Worm (Caenorhabditis elegans): Measurements from ENCODE around the gene W05E10.2.

Gene W05E10.2

ce11 chrV:11641298-11641787 is 45.6 kb upstream of the W05E10.2 start (continued):
- no peak for TF ChIP-seq nhr-90 (tag; optimal IDR thresholded peaks at IDR 0.05; ENCODE audit: poor library complexity)
- TF ChIP-seq lsy-2 (tag; optimal IDR thresholded peaks at IDR 0.05): peak; percentile 57 to 74
- no peak for TF ChIP-seq C04F5.9 (tag; optimal IDR thresholded peaks at IDR 0.05)
- peak; percentile 37 for TF ChIP-seq rnt-1 (tag; optimal IDR thresholded peaks at IDR 0.05)
- TF ChIP-seq lir-3 (tag; optimal IDR thresholded peaks at IDR 0.05; ENCODE audit: poor library complexity): peak; percentile 19
- peak; percentile 64 for TF ChIP-seq dsc-1 (tag; optimal IDR thresholded peaks at IDR 0.05)
- no peak for TF ChIP-seq C34B4.2 (tag; optimal IDR thresholded peaks at IDR 0.05)
- TF ChIP-seq ceh-8 (GFP tag; optimal IDR thresholded peaks at IDR 0.05): no peak
- TF ChIP-seq sup-37 (GFP tag; optimal IDR thresholded peaks at IDR 0.05): no peak
- TF ChIP-seq dpl-1 (GFP tag; optimal IDR thresholded peaks at IDR 0.05): peak in 1 of 3 experiments; percentile 35
- TF ChIP-seq nhr-12 (tag; optimal IDR thresholded peaks at IDR 0.05): no peak
- no peak for TF ChIP-seq grh-1 (GFP tag; IDR thresholded peaks at IDR 0.05)
- peak; percentile 33 for TF ChIP-seq irx-1 (tag; optimal IDR thresholded peaks at IDR 0.05)
- peak; percentile 26 for TF ChIP-seq xbp-1 (tag; optimal IDR thresholded peaks at IDR 0.05)
- no peak for TF ChIP-seq mep-1 (tag; optimal IDR thresholded peaks at IDR 0.05)
- TF ChIP-seq aha-1 (tag; optimal IDR thresholded peaks at IDR 0.05): no peak
- no peak for TF ChIP-seq skn-1 (tag; optimal IDR thresholded peaks at IDR 0.05)
- peak; percentile 39 to 41 for TF ChIP-seq efl-1 (optimal IDR thresholded peaks at IDR 0.05)
- TF ChIP-seq efl-1 (GFP tag; optimal IDR thresholded peaks at IDR 0.05 in 1 of 2): peak in 1 of 2 experiments; percentile 17
- TF ChIP-seq fkh-4 (tag; optimal IDR thresholded peaks at IDR 0.05; ENCODE audit: borderline replicate concordance): no peak
- TF ChIP-seq Y116A8C.19 (tag; optimal IDR thresholded peaks at IDR 0.05; ENCODE audit: borderline replicate concordance): no peak
- TF ChIP-seq nhr-71 (tag; optimal IDR thresholded peaks at IDR 0.05): peak; percentile 72
- peak; percentile 30; the same call in 1 of the 2 replicates for TF ChIP-seq isw-1 (GFP tag; IDR thresholded peaks at IDR 0.05)
- TF ChIP-seq nhr-47 (tag; optimal IDR thresholded peaks at IDR 0.05): peak; percentile 71
- no peak for TF ChIP-seq unc-130 (tag; optimal IDR thresholded peaks at IDR 0.05)
- peak; percentile 58 for TF ChIP-seq ceh-63 (GFP tag; optimal IDR thresholded peaks at IDR 0.05)
- TF ChIP-seq nhr-85 (tag): no peak
- TF ChIP-seq ama-1 (optimal IDR thresholded peaks at IDR 0.05): no peak
- peak; percentile 94 for TF ChIP-seq fkh-10 (GFP tag; optimal IDR thresholded peaks at IDR 0.05)
- no peak for TF ChIP-seq pag-3 (tag; optimal IDR thresholded peaks at IDR 0.05; ENCODE audit: borderline replicate concordance, insufficient read depth)
- peak in 1 of 2 experiments; percentile 44 for TF ChIP-seq ztf-11 (tag; optimal IDR thresholded peaks at IDR 0.05)

- TF ChIP-seq F16B12.6 (tag; optimal IDR thresholded peaks at IDR 0.05) (no peak), ama-1 (optimal IDR thresholded peaks at IDR 0.05) (no peak), xbp-1 (tag; optimal IDR thresholded peaks at IDR 0.05) (peak; percentile 67), unc-30 (tag; optimal IDR thresholded peaks at IDR 0.05) (no peak), ces-1 (GFP tag; optimal IDR thresholded peaks at IDR 0.05) (no peak), C16A3.4 (tag; optimal IDR thresholded peaks at IDR 0.05) (peak; percentile 72), hpl-2 (GFP tag; optimal IDR thresholded peaks at IDR 0.05) (no peak), ceh-90 (tag; optimal IDR thresholded peaks at IDR 0.05) (peak; percentile 69), snu-23 (GFP tag; optimal IDR thresholded peaks at IDR 0.05) (peak; percentile 66), mep-1 (tag; optimal IDR thresholded peaks at IDR 0.05) (peak; percentile 77), ceh-63 (GFP tag; optimal IDR thresholded peaks at IDR 0.05) (no peak), nhr-28 (tag; optimal IDR thresholded peaks at IDR 0.05) (no peak), sox-4 (tag; optimal IDR thresholded peaks at IDR 0.05) (no peak), nhr-19 (GFP tag; conservative IDR thresholded peaks at IDR 0.05) (peak; percentile 21), lir-3 (tag; optimal IDR thresholded peaks at IDR 0.05; ENCODE audit: poor library complexity) (peak; percentile 80), nhr-90 (tag; optimal IDR thresholded peaks at IDR 0.05; ENCODE audit: poor library complexity) (peak; percentile 49), lin-15B (tag; optimal IDR thresholded peaks at IDR 0.05) (peak; percentile 81), pag-3 (tag; optimal IDR thresholded peaks at IDR 0.05; ENCODE audit: borderline replicate concordance, insufficient read depth) (peak; percentile 19), skn-1 (tag; optimal IDR thresholded peaks at IDR 0.05) (peak; percentile 71), alr-1 (tag; optimal IDR thresholded peaks at IDR 0.05; ENCODE audit: borderline replicate concordance) (no peak), dpl-1 (GFP tag; optimal IDR thresholded peaks at IDR 0.05) (peak; percentile 72 to 87 (median 79)), zip-4 (GFP tag; optimal IDR thresholded peaks at IDR 0.05) (no peak), irx-1 (tag; optimal IDR thresholded peaks at IDR 0.05) (peak; percentile 52), aly-2 (tag; optimal IDR thresholded peaks at IDR 0.05) (no peak), lin-14 (GFP tag; optimal IDR thresholded peaks at IDR 0.05) (peak; percentile 79), vab-15 (tag; optimal IDR thresholded peaks at IDR 0.05) (no peak), fkh-4 (tag; optimal IDR thresholded peaks at IDR 0.05; ENCODE audit: borderline replicate concordance) (peak; percentile 24), elt-3 (tag; optimal IDR thresholded peaks at IDR 0.05) (peak in 1 of 6 experiments; percentile 4), lin-13 (GFP tag; optimal IDR thresholded peaks at IDR 0.05) (peak; percentile 2), efl-3 (GFP tag; optimal IDR thresholded peaks at IDR 0.05) (no peak), dsc-1 (tag; optimal IDR thresholded peaks at IDR 0.05) (peak; percentile 40)
Observed at ce11 chrV:11644166-11644565, 42.8 kb upstream of the W05E10.2 start, which contains the start of gene bir-1. bir-1 (plus strand) TSS chrV:11644477.
